Worm (Caenorhabditis elegans) whole organism, L3 larva: ENCODE results near the gene C47E12.3.

Experiments
- R02D3.7 ChIP-seq: fragments of 150-350 bp; optimal IDR thresholded peaks from 2 replicates; lab custom pipeline; 2014; ENCODE audit warnings: missing biosample characterization, missing genetic modification characterization
- ZK546.5 ChIP-seq: sonication (generic microtip); optimal IDR thresholded peaks from 2 replicates; lab custom pipeline; 2017; ENCODE audit warnings: missing biosample characterization, missing genetic modification characterization
- aly-2 ChIP-seq: fragments of 150-350 bp; optimal IDR thresholded peaks from 2 replicates; lab custom pipeline; 2014; ENCODE audit warnings: missing biosample characterization, missing genetic modification characterization
- ceh-16 ChIP-seq: sonication (generic microtip); optimal IDR thresholded peaks from 2 replicates; lab custom pipeline; 2017; ENCODE audit warnings: missing biosample characterization, missing genetic modification characterization
- ceh-82 ChIP-seq: fragments of 150-350 bp; optimal IDR thresholded peaks from 2 replicates; lab custom pipeline; 2014; ENCODE audit warnings: missing biosample characterization, missing genetic modification characterization
- ceh-9 ChIP-seq: sonication (generic microtip); optimal IDR thresholded peaks from 2 replicates; lab custom pipeline; 2018; ENCODE audit warnings: missing biosample characterization, missing genetic modification characterization
- daf-12 ChIP-seq: fragments of 150-350 bp; optimal IDR thresholded peaks from 2 replicates; lab custom pipeline; 2014; ENCODE audit warnings: missing biosample characterization, missing genetic modification reagents, missing genetic modification characterization
- egl-27 ChIP-seq: sonication (generic microtip); optimal IDR thresholded peaks from 4 replicates; lab custom pipeline; 2017; ENCODE audit warnings: missing biosample characterization, missing genetic modification reagents, missing genetic modification characterization
- egl-5 ChIP-seq: fragments of 150-350 bp; optimal IDR thresholded peaks from 2 replicates; lab custom pipeline; 2017; ENCODE audit warnings: missing biosample characterization, missing genetic modification reagents, missing genetic modification characterization, inconsistent platforms
- elt-2 ChIP-seq: sonication (generic microtip); optimal IDR thresholded peaks from 2 replicates; lab custom pipeline; 2016; ENCODE audit warnings: missing genetic modification reagents, mild to moderate bottlenecking, missing genetic modification characterization, missing compliant biosample characterization
- elt-3 ChIP-seq, 3 experiments: fragments of 150-350 bp in 1 of 3; sonication (generic microtip) in 2 of 3; optimal IDR thresholded peaks; 2 replicates in 2 of 3; 4 replicates in 1 of 3; lab custom pipeline; 2014 to 2017; ENCODE audit warnings: missing biosample characterization in 3 of 3, missing genetic modification characterization in 3 of 3
- eor-1 ChIP-seq, 2 experiments: fragments of 150-350 bp; optimal IDR thresholded peaks; 2 replicates each; lab custom pipeline; 2014 to 2018; ENCODE audit warnings: missing biosample characterization in 2 of 2, missing genetic modification characterization in 2 of 2
- fkh-10 ChIP-seq: sonication (generic microtip); optimal IDR thresholded peaks from 2 replicates; lab custom pipeline; 2017; ENCODE audit warnings: missing biosample characterization, missing genetic modification reagents, missing genetic modification characterization
- fkh-2 ChIP-seq: fragments of 150-350 bp; optimal IDR thresholded peaks from 2 replicates; lab custom pipeline; 2014; ENCODE audit warnings: missing biosample characterization, missing genetic modification reagents, missing genetic modification characterization
- fos-1 ChIP-seq: fragments of 150-350 bp; optimal IDR thresholded peaks from 2 replicates; lab custom pipeline; 2014; ENCODE audit warnings: missing biosample characterization, missing genetic modification characterization
- hmg-11 ChIP-seq: sonication (generic microtip); optimal IDR thresholded peaks from 2 replicates; lab custom pipeline; 2016; ENCODE audit warnings: missing genetic modification characterization, missing compliant biosample characterization
- jun-1 ChIP-seq: fragments of 150-350 bp; optimal IDR thresholded peaks from 2 replicates; lab custom pipeline; 2014; ENCODE audit warnings: missing biosample characterization, missing genetic modification reagents, missing genetic modification characterization
- lin-15B ChIP-seq: fragments of 150-350 bp; optimal IDR thresholded peaks from 2 replicates; lab custom pipeline; 2014; ENCODE audit warnings: missing biosample characterization, missing genetic modification characterization
- lin-39 ChIP-seq: fragments of 150-350 bp; optimal IDR thresholded peaks from 2 replicates; lab custom pipeline; 2018; ENCODE audit warnings: missing biosample characterization, missing genetic modification reagents, missing genetic modification characterization
- lsy-12 ChIP-seq: sonication (generic microtip); optimal IDR thresholded peaks from 2 replicates; lab custom pipeline; 2016; ENCODE audit warnings: mild to moderate bottlenecking, missing genetic modification characterization, missing compliant biosample characterization
- mdl-1 ChIP-seq: fragments of 150-350 bp; optimal IDR thresholded peaks from 2 replicates; lab custom pipeline; 2014; ENCODE audit warnings: missing biosample characterization, missing genetic modification characterization
- mml-1 ChIP-seq: fragments of 150-350 bp; sonication (generic microtip); optimal IDR thresholded peaks from 3 replicates; lab custom pipeline; 2014; ENCODE audit warnings: missing biosample characterization, missing genetic modification characterization
- nfya-1 ChIP-seq: sonication (generic microtip); optimal IDR thresholded peaks from 2 replicates; lab custom pipeline; 2017; ENCODE audit warnings: missing genetic modification characterization, mild to moderate bottlenecking, missing compliant biosample characterization, antibody characterized with exemption, moderate library complexity; ENCODE audit not compliant: insufficient read depth
- nhr-11 ChIP-seq: fragments of 150-350 bp; optimal IDR thresholded peaks from 2 replicates; lab custom pipeline; 2014; ENCODE audit warnings: missing biosample characterization, missing genetic modification characterization
- nhr-12 ChIP-seq: fragments of 150-350 bp; optimal IDR thresholded peaks from 2 replicates; lab custom pipeline; 2014; ENCODE audit warnings: missing biosample characterization, missing genetic modification characterization
- nhr-23 ChIP-seq: fragments of 150-350 bp; optimal IDR thresholded peaks from 2 replicates; lab custom pipeline; 2014; ENCODE audit warnings: missing biosample characterization, missing genetic modification reagents, missing genetic modification characterization
- nhr-237 ChIP-seq: fragments of 150-350 bp; optimal IDR thresholded peaks from 2 replicates; lab custom pipeline; 2014; ENCODE audit warnings: missing biosample characterization, missing genetic modification characterization
- nhr-25 ChIP-seq: sonication (generic microtip); optimal IDR thresholded peaks from 2 replicates; lab custom pipeline; 2017; ENCODE audit warnings: missing biosample characterization, missing genetic modification characterization
- nhr-28 ChIP-seq: fragments of 150-350 bp; optimal IDR thresholded peaks from 2 replicates; lab custom pipeline; 2014; ENCODE audit warnings: missing biosample characterization, missing genetic modification characterization
- nhr-43 ChIP-seq: sonication (generic microtip); optimal IDR thresholded peaks from 2 replicates; lab custom pipeline; 2016; ENCODE audit warnings: mild to moderate bottlenecking, missing genetic modification characterization, missing compliant biosample characterization; ENCODE audit not compliant: poor library complexity, severe bottlenecking
- nhr-67 ChIP-seq: fragments of 150-350 bp; optimal IDR thresholded peaks from 2 replicates; lab custom pipeline; 2014; ENCODE audit warnings: missing biosample characterization, missing genetic modification characterization
- nhr-76 ChIP-seq: fragments of 150-350 bp; sonication (generic microtip); optimal IDR thresholded peaks from 5 replicates; lab custom pipeline; 2014; ENCODE audit warnings: missing biosample characterization, missing genetic modification characterization
- pha-4 ChIP-seq: fragments of 150-350 bp; optimal IDR thresholded peaks from 2 replicates; lab custom pipeline; 2014; ENCODE audit warnings: missing biosample characterization, missing genetic modification reagents, missing genetic modification characterization
- pqm-1 ChIP-seq: fragments of 150-350 bp; optimal IDR thresholded peaks from 2 replicates; lab custom pipeline; 2017; ENCODE audit warnings: missing biosample characterization, missing genetic modification characterization, inconsistent platforms
- sea-2 ChIP-seq: fragments of 150-350 bp; sonication (generic microtip); optimal IDR thresholded peaks from 4 replicates; lab custom pipeline; 2014; ENCODE audit warnings: missing biosample characterization, missing genetic modification reagents, missing genetic modification characterization
- skn-1 ChIP-seq: fragments of 150-350 bp; optimal IDR thresholded peaks from 2 replicates; lab custom pipeline; 2014; ENCODE audit warnings: missing biosample characterization, missing genetic modification characterization
- snpc-4 ChIP-seq: fragments of 150-350 bp; optimal IDR thresholded peaks from 2 replicates; lab custom pipeline; 2014; ENCODE audit warnings: missing biosample characterization, missing genetic modification characterization
- tbx-2 ChIP-seq: sonication (generic microtip); optimal IDR thresholded peaks from 2 replicates; lab custom pipeline; 2016; ENCODE audit warnings: mild to moderate bottlenecking, missing genetic modification characterization, missing compliant biosample characterization
- unc-39 ChIP-seq: sonication (generic microtip); optimal IDR thresholded peaks from 4 replicates; lab custom pipeline; 2017; ENCODE audit warnings: missing biosample characterization, missing genetic modification characterization
- unc-62 ChIP-seq: fragments of 150-350 bp; sonication (generic microtip); optimal IDR thresholded peaks from 4 replicates; lab custom pipeline; 2014; ENCODE audit warnings: missing biosample characterization, missing genetic modification reagents, missing genetic modification characterization
- zag-1 ChIP-seq: fragments of 150-350 bp; optimal IDR thresholded peaks from 2 replicates; lab custom pipeline; 2014; ENCODE audit warnings: missing biosample characterization, missing genetic modification characterization
- ztf-11 ChIP-seq: fragments of 150-350 bp; optimal IDR thresholded peaks from 2 replicates; lab custom pipeline; 2014; ENCODE audit warnings: missing biosample characterization, missing genetic modification characterization
- ztf-4 ChIP-seq: fragments of 150-350 bp; optimal IDR thresholded peaks from 2 replicates; lab custom pipeline; 2014; ENCODE audit warnings: missing biosample characterization, missing genetic modification characterization

Gene C47E12.3

ce11 chrIV:10006792-10007191 is 5.1 kb upstream of the C47E12.3 start, which contains the start of gene C47E12.13:
TSS of gene C47E12.13 (minus strand) at chrIV:10006892.
- TF ChIP-seq ceh-16 (tag; lab: Kevin White, UChicago) (no peak), R02D3.7 (no peak), ztf-11 (no peak), nhr-67 (tag; lab: Kevin White, UChicago) (no peak), nfya-1 (no peak), nhr-43 (no peak), fkh-2 (tag; lab: Kevin White, UChicago) (no peak), lin-39 (tag; lab: Kevin White, UChicago) (no peak), ZK546.5 (tag; lab: Kevin White, UChicago) (no peak), egl-5 (no peak)

ce11 chrIV:10003372-10003771 is 1.7 kb upstream of the C47E12.3 start, which contains the start of the genes C47E12.2 and sars-1:
TSS of gene C47E12.2 (minus strand) at chrIV:10003502.
TSS of gene sars-1 (plus strand) at chrIV:10003726.
- TF ChIP-seq fos-1 (tag; lab: Kevin White, UChicago) (no peak), pqm-1 (tag; lab: Kevin White, UChicago) (no peak), mml-1 (no peak), nhr-11 (tag; lab: Kevin White, UChicago) (no peak), nhr-76 (tag; lab: Kevin White, UChicago) (no peak), R02D3.7 (no peak), egl-27 (tag; lab: Kevin White, UChicago) (no peak), tbx-2 (tag; lab: Kevin White, UChicago) (no peak), ceh-82 (tag; lab: Kevin White, UChicago) (no peak), unc-62 (no peak), sea-2 (no peak), ceh-16 (tag; lab: Kevin White, UChicago) (no peak), ceh-9 (tag; lab: Kevin White, UChicago) (no peak), nhr-67 (tag; lab: Kevin White, UChicago) (no peak), nfya-1 (peak; percentile 48), pha-4 (tag; lab: Kevin White, UChicago) (peak; percentile 49), elt-3 (tag; optimal IDR thresholded peaks at IDR 0.05; lab: Kevin White, UChicago) (no peak), lin-39 (tag; lab: Kevin White, UChicago) (no peak), zag-1 (tag; lab: Kevin White, UChicago) (no peak), nhr-25 (tag; lab: Kevin White, UChicago) (no peak), hmg-11 (tag; lab: Kevin White, UChicago) (peak; percentile 42), fkh-10 (GFP tag; lab: Kevin White, UChicago) (no peak), nhr-23 (tag; lab: Kevin White, UChicago) (no peak), nhr-28 (tag; lab: Kevin White, UChicago) (no peak), ztf-11 (no peak), nhr-12 (tag; lab: Kevin White, UChicago) (no peak), elt-2 (no peak), unc-39 (tag; lab: Kevin White, UChicago) (no peak), eor-1 (tag; optimal IDR thresholded peaks at IDR 0.05; lab: Kevin White, UChicago) (no peak), aly-2 (tag; lab: Kevin White, UChicago) (no peak), lin-15B (tag; lab: Kevin White, UChicago) (peak; percentile 43), skn-1 (tag; lab: Kevin White, UChicago) (no peak), daf-12 (tag; lab: Kevin White, UChicago) (no peak), nhr-43 (no peak), ztf-4 (no peak), jun-1 (tag; lab: Kevin White, UChicago) (no peak), snpc-4 (no peak), egl-5 (peak; percentile 4), nhr-237 (tag; lab: Kevin White, UChicago) (no peak), fkh-2 (tag; lab: Kevin White, UChicago) (no peak), lsy-12 (no peak), mdl-1 (tag; lab: Kevin White, UChicago) (no peak)
